Worm (Caenorhabditis elegans): Measurements from ENCODE around the gene Y16B4A.2.

DNA sequence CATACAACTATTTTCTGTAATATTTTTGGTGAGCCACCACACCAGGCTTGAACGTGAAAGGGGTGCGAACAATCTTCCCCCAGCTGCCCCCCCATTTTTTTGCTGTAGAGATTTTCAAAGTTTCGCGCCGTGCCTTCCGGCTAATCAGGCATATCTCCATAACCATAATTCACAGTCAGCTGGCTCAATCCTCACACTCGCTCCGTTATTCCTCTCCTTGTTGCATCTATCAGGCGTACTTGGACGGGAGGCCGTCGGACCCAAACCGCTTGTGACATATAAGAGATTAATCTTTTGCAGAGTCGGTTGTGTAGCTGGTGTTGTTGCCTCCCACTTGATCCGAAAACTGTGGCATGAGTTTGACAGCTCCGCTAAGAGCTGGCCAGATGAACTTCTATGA, 1.6 kb upstream of the Y16B4A.2 start, which contains the start of gene unc-3:
- TF ChIP-seq unc-39 (tag; optimal IDR thresholded peaks at IDR 0.05): no peak
- no peak for TF ChIP-seq mep-1 (tag; optimal IDR thresholded peaks at IDR 0.05)
- TF ChIP-seq lsy-2 (tag; optimal IDR thresholded peaks at IDR 0.05): no peak
- TF ChIP-seq nhr-237 (tag; optimal IDR thresholded peaks at IDR 0.05): no peak
- TF ChIP-seq snpc-4 (tag; optimal IDR thresholded peaks at IDR 0.05): no peak
- TF ChIP-seq nhr-28 (tag; optimal IDR thresholded peaks at IDR 0.05): no peak
- TF ChIP-seq lin-32 (GFP tag; optimal IDR thresholded peaks at IDR 0.05): no peak
